Fruit fly (Drosophila melanogaster) whole organism, embryonic: ENCODE measurements around the gene sick.

Experiments used
- CG10462 ChIP-seq: fragments of 200-800 bp; sonication (Bioruptor generic); optimal IDR thresholded peaks from 2 replicates; lab custom pipeline; 2016; ENCODE audit warnings: missing biosample characterization, missing genetic modification characterization
- CG16815 ChIP-seq: fragments of 200-800 bp; sonication (Bioruptor generic); optimal IDR thresholded peaks from 3 replicates; lab custom pipeline; 2017; ENCODE audit warnings: missing biosample characterization, mild to moderate bottlenecking, missing genetic modification characterization
- CG3065 ChIP-seq: fragments of 200-800 bp; sonication (Bioruptor generic); optimal IDR thresholded peaks from 2 replicates; lab custom pipeline; 2016; ENCODE audit warnings: missing biosample characterization, missing genetic modification characterization
- CG4617 ChIP-seq: fragments of 200-800 bp; sonication (Bioruptor generic); optimal IDR thresholded peaks from 3 replicates; lab custom pipeline; 2016; ENCODE audit warnings: missing biosample characterization, missing genetic modification characterization, borderline replicate concordance
- CG6689 ChIP-seq: fragments of 200-800 bp; sonication (Bioruptor generic); IDR thresholded peaks from 2 replicates; pipeline ENCODE4 v1.3.6; 2022; ENCODE audit warnings: missing biosample characterization, missing genetic modification characterization
- GATAe ChIP-seq: fragments of 200-800 bp; sonication (Bioruptor generic); conservative IDR thresholded peaks from 2 replicates; pipeline ENCODE4 v1.3.6; 2022; ENCODE audit warnings: missing biosample characterization, missing genetic modification characterization
- Gsc ChIP-seq: fragments of 200-800 bp; sonication (Bioruptor generic); IDR thresholded peaks from 2 replicates; pipeline ENCODE4 v1.3.6; 2022; ENCODE audit warnings: missing biosample characterization, missing genetic modification characterization
- Mrtf ChIP-seq: fragments of 200-800 bp; sonication (Bioruptor generic); IDR thresholded peaks from 3 replicates; pipeline ENCODE4 v1.3.6; 2022; ENCODE audit warnings: missing biosample characterization, missing genetic modification characterization
- Stat92E ChIP-seq, 3 experiments: fragments of >200 bp in 2 of 3; fragments of 200-800 bp in 1 of 3; sonication (Bioruptor generic) in 1 of 3; optimal IDR thresholded peaks; 2 replicates each; lab custom pipeline; 2017 to 2019; ENCODE audit warnings: missing biosample characterization in 3 of 3, missing genetic modification characterization in 3 of 3, mild to moderate bottlenecking in 1 of 3, moderate library complexity in 1 of 3
- gt ChIP-seq: fragments of 200-800 bp; sonication (Bioruptor generic); IDR thresholded peaks from 2 replicates; pipeline ENCODE4 v1.3.6; 2022; ENCODE audit warnings: missing biosample characterization, missing genetic modification characterization
- oc ChIP-seq: fragments of 200-800 bp; sonication (Bioruptor generic); optimal IDR thresholded peaks from 2 replicates; lab custom pipeline; 2018; ENCODE audit warnings: missing biosample characterization, mild to moderate bottlenecking, missing genetic modification characterization, moderate library complexity
- pum ChIP-seq: fragments of 200-800 bp; sonication (Bioruptor generic); optimal IDR thresholded peaks from 2 replicates; lab custom pipeline; 2016; ENCODE audit warnings: missing biosample characterization, missing genetic modification characterization
- trh ChIP-seq: fragments of 200-800 bp; sonication (Bioruptor generic); optimal IDR thresholded peaks from 2 replicates; lab custom pipeline; 2016; ENCODE audit warnings: missing biosample characterization, missing genetic modification characterization

DNA sequence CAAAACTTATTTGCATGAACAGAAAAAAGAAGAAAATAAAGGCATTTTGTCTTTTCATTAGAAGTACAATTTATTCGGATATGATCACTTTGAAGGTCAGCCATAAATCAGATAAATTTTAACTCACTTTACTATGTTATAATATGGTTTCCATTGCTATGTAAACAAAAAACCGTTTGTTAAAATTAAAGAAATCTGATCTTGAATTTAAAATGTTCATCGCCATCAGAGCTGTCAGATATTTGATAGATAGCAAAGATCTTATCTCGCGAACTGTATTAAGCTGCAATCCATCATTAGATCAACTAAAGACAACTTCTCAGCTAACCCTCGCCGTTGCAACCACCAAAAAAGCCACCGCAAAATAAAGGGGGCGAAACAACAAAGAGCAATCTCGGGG lies 40.1 kb downstream of the sick start:
- no peak for TF ChIP-seq CG3065 (GFP tag; lab: Kevin White, UChicago)
- no peak for TF ChIP-seq oc
- no peak for TF ChIP-seq gt (GFP tag; lab: Robert Waterston, UW)
- TF ChIP-seq Gsc (GFP tag; lab: Robert Waterston, UW) = no peak
- TF ChIP-seq Stat92E (GFP tag; optimal IDR thresholded peaks at IDR 0.05; lab: Kevin White, UChicago) = no peak
- TF ChIP-seq CG4617 = no peak
- no peak for TF ChIP-seq GATAe (GFP tag; lab: Robert Waterston, UW)
- no peak for TF ChIP-seq trh (GFP tag; lab: Kevin White, UChicago)
- no peak for TF ChIP-seq pum (GFP tag; lab: Kevin White, UChicago)
- TF ChIP-seq CG16815 (GFP tag; lab: Kevin White, UChicago) = no peak
- no peak for TF ChIP-seq CG10462 (GFP tag; lab: Kevin White, UChicago)
- no peak for TF ChIP-seq Mrtf (GFP tag; lab: Robert Waterston, UW)
- TF ChIP-seq CG6689 (GFP tag; lab: Robert Waterston, UW) = no peak
